Worm (Caenorhabditis elegans) whole organism, late embryonic: Measurements from ENCODE around the gene M03A1.3.

Source experiments
- C08G9.2 ChIP-seq: sonication (generic microtip); optimal IDR thresholded peaks from 2 replicates; lab custom pipeline; 2016; ENCODE audit warnings: mild to moderate bottlenecking, missing genetic modification characterization, moderate library complexity, missing compliant biosample characterization
- C38D4.7 ChIP-seq: fragments of 200-800 bp; sonication (Bioruptor generic); optimal IDR thresholded peaks from 2 replicates; lab custom pipeline; 2018; ENCODE audit warnings: mild to moderate bottlenecking, missing genetic modification characterization, moderate library complexity, missing compliant biosample characterization
- K09A11.1 ChIP-seq: sonication (generic microtip); optimal IDR thresholded peaks from 2 replicates; lab custom pipeline; 2017; ENCODE audit warnings: antibody characterized with exemption, mild to moderate bottlenecking, missing genetic modification characterization, missing compliant biosample characterization; ENCODE audit not compliant: insufficient read depth
- ama-1 ChIP-seq: fragments of 150-350 bp; optimal IDR thresholded peaks from 2 replicates; lab custom pipeline; 2014
- ceh-14 ChIP-seq: sonication (generic microtip); optimal IDR thresholded peaks from 2 replicates; lab custom pipeline; 2016; ENCODE audit warnings: missing genotype, missing genetic modification characterization, missing compliant biosample characterization
- ceh-24 ChIP-seq: sonication (generic microtip); optimal IDR thresholded peaks from 2 replicates; lab custom pipeline; 2016; ENCODE audit warnings: mild to moderate bottlenecking, missing genetic modification characterization, missing compliant biosample characterization
- ceh-31 ChIP-seq: sonication (generic microtip); optimal IDR thresholded peaks from 2 replicates; lab custom pipeline; 2016; ENCODE audit warnings: missing genetic modification characterization, missing compliant biosample characterization
- ceh-6 ChIP-seq: fragments of 200-800 bp; sonication (Bioruptor generic); optimal IDR thresholded peaks from 2 replicates; lab custom pipeline; 2018; ENCODE audit warnings: mild to moderate bottlenecking, missing genetic modification characterization, missing compliant biosample characterization
- dmd-4 ChIP-seq: sonication (generic microtip); optimal IDR thresholded peaks from 2 replicates; lab custom pipeline; 2016; ENCODE audit warnings: borderline replicate concordance, missing genetic modification characterization, missing compliant biosample characterization
- elt-2 ChIP-seq: sonication (generic microtip); optimal IDR thresholded peaks from 2 replicates; lab custom pipeline; 2016; ENCODE audit warnings: missing genetic modification reagents, missing genetic modification characterization, missing compliant biosample characterization
- elt-4 ChIP-seq: sonication (generic microtip); optimal IDR thresholded peaks from 2 replicates; lab custom pipeline; 2016; ENCODE audit warnings: missing genetic modification characterization, missing compliant biosample characterization
- eyg-1 ChIP-seq: sonication (generic microtip); optimal IDR thresholded peaks from 2 replicates; lab custom pipeline; 2016; ENCODE audit warnings: missing genotype, missing genetic modification characterization, missing compliant biosample characterization
- hlh-13 ChIP-seq: fragments of 200-800 bp; sonication (Bioruptor generic); optimal IDR thresholded peaks from 2 replicates; lab custom pipeline; 2018; ENCODE audit warnings: mild to moderate bottlenecking, missing genetic modification characterization, missing compliant biosample characterization
- hlh-6 ChIP-seq: sonication (generic microtip); optimal IDR thresholded peaks from 2 replicates; lab custom pipeline; 2016; ENCODE audit warnings: missing genotype, missing genetic modification characterization, missing compliant biosample characterization
- hlh-8 ChIP-seq: sonication (generic microtip); optimal IDR thresholded peaks from 2 replicates; lab custom pipeline; 2016; ENCODE audit warnings: missing genotype, missing genetic modification characterization, missing compliant biosample characterization
- lim-6 ChIP-seq: sonication (generic microtip); optimal IDR thresholded peaks from 2 replicates; lab custom pipeline; 2016; ENCODE audit warnings: missing genetic modification characterization, missing compliant biosample characterization
- mec-3 ChIP-seq: sonication (generic microtip); optimal IDR thresholded peaks from 2 replicates; lab custom pipeline; 2016; ENCODE audit warnings: borderline replicate concordance, missing genetic modification characterization, missing compliant biosample characterization
- nfya-1 ChIP-seq: sonication (generic microtip); optimal IDR thresholded peaks from 2 replicates; lab custom pipeline; 2017; ENCODE audit warnings: missing genetic modification characterization, mild to moderate bottlenecking, missing compliant biosample characterization, antibody characterized with exemption, moderate library complexity
- nhr-232 ChIP-seq: sonication (generic microtip); optimal IDR thresholded peaks from 2 replicates; lab custom pipeline; 2016; ENCODE audit warnings: missing genetic modification characterization, missing compliant biosample characterization
- pag-3 ChIP-seq: sonication (generic microtip); optimal IDR thresholded peaks from 2 replicates; lab custom pipeline; 2016; ENCODE audit warnings: missing compliant biosample characterization, missing genetic modification characterization, borderline replicate concordance
- pat-9 ChIP-seq: fragments of 200-800 bp; sonication (Bioruptor generic); optimal IDR thresholded peaks from 2 replicates; lab custom pipeline; 2018; ENCODE audit warnings: mild to moderate bottlenecking, missing genetic modification characterization, moderate library complexity, missing compliant biosample characterization
- pha-4 ChIP-seq: fragments of 150-350 bp; optimal IDR thresholded peaks from 2 replicates; lab custom pipeline; 2018; ENCODE audit warnings: missing biosample characterization, missing genetic modification reagents, missing genetic modification characterization
- pros-1 ChIP-seq: fragments of 150-350 bp; optimal IDR thresholded peaks from 2 replicates; lab custom pipeline; 2014; ENCODE audit warnings: missing biosample characterization, missing genetic modification reagents, missing genetic modification characterization
- ref-2 ChIP-seq: sonication (generic microtip); optimal IDR thresholded peaks from 2 replicates; lab custom pipeline; 2016; ENCODE audit warnings: missing genetic modification characterization, missing compliant biosample characterization
- rnt-1 ChIP-seq: sonication (generic microtip); optimal IDR thresholded peaks from 2 replicates; lab custom pipeline; 2016; ENCODE audit warnings: missing genetic modification characterization, missing compliant biosample characterization
- sdc-2 ChIP-seq: sonication (generic microtip); optimal IDR thresholded peaks from 2 replicates; lab custom pipeline; 2016; ENCODE audit warnings: missing genotype, missing genetic modification characterization, missing compliant biosample characterization
- sox-2 ChIP-seq: fragments of 200-800 bp; sonication (Bioruptor generic); IDR thresholded peaks from 2 replicates; pipeline ENCODE4 v1.3.6; 2022; ENCODE audit warnings: missing genetic modification reagents, missing genetic modification characterization, missing compliant biosample characterization
- sox-4 ChIP-seq: sonication (generic microtip); optimal IDR thresholded peaks from 2 replicates; lab custom pipeline; 2017; ENCODE audit warnings: mild to moderate bottlenecking, missing genetic modification characterization, inconsistent platforms, missing compliant biosample characterization
- tbx-2 ChIP-seq: sonication (generic microtip); optimal IDR thresholded peaks from 2 replicates; lab custom pipeline; 2016; ENCODE audit warnings: missing genetic modification characterization, missing compliant biosample characterization
- ttx-3 ChIP-seq: sonication (generic microtip); optimal IDR thresholded peaks from 2 replicates; lab custom pipeline; 2016; ENCODE audit warnings: missing genetic modification reagents, missing genetic modification characterization, missing compliant biosample characterization
- unc-42 ChIP-seq: sonication (generic microtip); optimal IDR thresholded peaks from 2 replicates; lab custom pipeline; 2016; ENCODE audit warnings: missing genotype, missing genetic modification characterization, missing compliant biosample characterization
- unc-55 ChIP-seq: sonication (generic microtip); optimal IDR thresholded peaks from 2 replicates; lab custom pipeline; 2017; ENCODE audit warnings: missing biosample characterization, missing genetic modification reagents, missing genetic modification characterization
- zip-5 ChIP-seq: sonication (generic microtip); optimal IDR thresholded peaks from 2 replicates; lab custom pipeline; 2016; ENCODE audit warnings: missing genetic modification characterization, missing compliant biosample characterization
- ztf-16 ChIP-seq: sonication (generic microtip); optimal IDR thresholded peaks from 2 replicates; lab custom pipeline; 2017; ENCODE audit warnings: missing genetic modification characterization, missing compliant biosample characterization

The M03A1.3 gene

DNA sequence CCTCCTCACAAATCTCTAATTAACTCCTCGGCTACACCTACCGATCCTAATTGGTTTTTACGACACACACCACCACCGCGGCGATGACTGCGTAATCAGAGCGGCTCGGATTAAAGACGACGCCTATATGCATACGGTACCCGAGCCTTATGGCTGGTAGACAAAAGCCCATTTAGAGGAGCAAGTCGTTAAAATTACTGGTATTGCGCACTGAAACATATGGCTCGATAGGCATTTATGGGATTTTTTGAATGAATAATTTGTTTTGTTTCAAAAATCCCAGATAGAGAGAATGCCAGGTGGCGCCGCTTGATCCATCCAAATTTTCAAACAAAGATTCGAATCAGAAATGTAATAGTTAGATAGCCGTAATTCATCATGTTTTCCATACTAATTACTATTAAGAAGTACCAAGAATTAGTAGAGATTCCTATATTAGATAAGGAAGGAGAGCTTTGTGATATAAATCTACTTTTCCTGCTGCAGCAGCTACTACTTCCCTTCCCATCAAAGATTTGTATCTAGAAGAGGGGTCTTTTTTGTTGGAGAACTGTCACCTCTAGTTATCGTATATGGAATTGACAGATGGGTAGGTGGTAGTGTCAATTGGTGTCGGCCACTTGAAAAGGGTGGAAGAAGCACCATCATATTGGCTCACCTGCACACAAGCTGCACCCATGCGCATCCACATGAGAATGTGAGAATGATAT is 25.8 kb downstream of the M03A1.3 start:
- TF ChIP-seq sdc-2 (tag; lab: Kevin White, UChicago), result no peak
- peak; percentile 16 for TF ChIP-seq ama-1 (lab: Kevin White, UChicago)
- TF ChIP-seq C38D4.7 (GFP tag; lab: Kevin White, UChicago), result no peak
- TF ChIP-seq pat-9 (tag; lab: Kevin White, UChicago), result no peak
- TF ChIP-seq dmd-4 (tag; lab: Kevin White, UChicago), result no peak
- TF ChIP-seq unc-55 (GFP tag; lab: Kevin White, UChicago), result peak; percentile 3

- peak; percentile 90 for TF ChIP-seq elt-2
- no peak for TF ChIP-seq hlh-13 (GFP tag; lab: Kevin White, UChicago)
- TF ChIP-seq sox-4 (tag; lab: Kevin White, UChicago), result no peak
- no peak for TF ChIP-seq ceh-14 (tag; lab: Kevin White, UChicago)
- TF ChIP-seq mec-3, result no peak
- TF ChIP-seq nfya-1, result no peak
- TF ChIP-seq ceh-31 (tag; lab: Kevin White, UChicago), result peak; percentile 46
- no peak for TF ChIP-seq hlh-6 (tag; lab: Kevin White, UChicago)
- no peak for TF ChIP-seq ceh-24 (tag; lab: Kevin White, UChicago)
- TF ChIP-seq unc-42 (tag; lab: Kevin White, UChicago), result peak; percentile 97
- no peak for TF ChIP-seq pha-4 (tag; lab: Kevin White, UChicago)
- TF ChIP-seq pros-1 (tag; lab: Kevin White, UChicago), result no peak
- no peak for TF ChIP-seq ztf-16 (tag; lab: Kevin White, UChicago)
- TF ChIP-seq ref-2 (tag; lab: Kevin White, UChicago), result no peak
- TF ChIP-seq hlh-8 (tag; lab: Kevin White, UChicago), result no peak
- TF ChIP-seq tbx-2 (tag; lab: Kevin White, UChicago), result no peak
Observed at ce11 chrII:4584313-4584712, 26.7 kb downstream of the M03A1.3 start.

DNA sequence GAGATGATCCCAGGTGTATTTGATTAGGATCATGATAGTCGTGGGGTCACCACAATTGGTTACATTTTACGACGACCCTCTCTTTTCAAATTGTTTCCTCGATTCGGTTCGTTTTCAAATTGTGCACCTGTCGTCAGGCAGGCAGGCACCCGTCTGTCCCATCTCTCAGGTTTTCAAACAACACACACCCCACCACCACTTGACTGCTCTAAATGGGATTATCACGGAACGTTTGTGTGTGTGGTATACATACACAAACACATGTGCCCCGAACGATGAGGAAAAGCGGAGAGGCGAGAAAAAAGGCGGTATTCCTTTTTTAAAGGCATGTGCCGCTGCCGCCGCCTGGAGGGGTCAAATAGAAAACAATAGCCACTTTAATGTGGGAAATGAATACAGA is 27.7 kb downstream of the M03A1.3 start:
- peak; percentile 12 for TF ChIP-seq ceh-6 (GFP tag; lab: Kevin White, UChicago)
- no peak for TF ChIP-seq zip-5
- peak; percentile 51; the same call in 1 of the 2 replicates for TF ChIP-seq sox-2 (GFP tag; lab: Robert Waterston, UW)

DNA sequence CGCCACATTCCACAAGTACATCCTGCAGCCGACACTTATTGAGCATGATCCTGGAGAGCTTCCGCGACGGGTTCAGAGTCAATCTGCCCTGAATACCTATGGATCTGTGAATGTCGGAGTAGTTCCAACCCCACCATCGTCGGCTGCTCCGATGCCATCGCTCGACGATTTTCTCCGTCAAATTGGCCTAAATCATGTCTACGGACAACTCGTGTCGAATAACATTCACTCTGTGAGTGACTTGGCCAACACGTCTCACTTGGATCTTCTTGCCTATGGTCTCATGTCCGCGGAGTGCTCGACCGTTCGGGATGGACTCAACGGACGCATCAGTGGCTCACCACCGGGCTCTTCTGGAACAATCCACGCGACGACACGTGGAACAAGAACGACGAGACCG is 32.5 kb downstream of the M03A1.3 start:
- TF ChIP-seq C38D4.7 (GFP tag; lab: Kevin White, UChicago) (no peak), sdc-2 (tag; lab: Kevin White, UChicago) (no peak), hlh-8 (tag; lab: Kevin White, UChicago) (no peak), nhr-232 (tag; lab: Kevin White, UChicago) (no peak), ttx-3 (tag; lab: Kevin White, UChicago) (no peak), K09A11.1 (no peak), pag-3 (tag; lab: Kevin White, UChicago) (no peak), rnt-1 (tag; lab: Kevin White, UChicago) (no peak), elt-4 (tag; lab: Kevin White, UChicago) (no peak), hlh-6 (tag; lab: Kevin White, UChicago) (no peak), hlh-13 (GFP tag; lab: Kevin White, UChicago) (no peak), C08G9.2 (tag; lab: Kevin White, UChicago) (no peak), ama-1 (lab: Kevin White, UChicago) (no peak), lim-6 (tag; lab: Kevin White, UChicago) (no peak), eyg-1 (tag; lab: Kevin White, UChicago) (no peak)
